Fruit fly (Drosophila melanogaster): ENCODE data around the gene CG14556.
A peak's percentile ranks its signal among the peaks of the same experiment; 100 is the strongest.

The CG14556 gene

dm6 chr3R:26172040-26172439, 45.6 kb downstream of the CG14556 start (continued):
- TF ChIP-seq Eip74EF (GFP tag; optimal IDR thresholded peaks at IDR 0.05) (no peak), CG11695 (GFP tag; IDR thresholded peaks at IDR 0.05) (no peak), CG17802 (tag; optimal IDR thresholded peaks at IDR 0.05) (peak; percentile 4), CG1792 (GFP tag; optimal IDR thresholded peaks at IDR 0.05) (peak; percentile 6), E2f1 (GFP tag; IDR thresholded peaks at IDR 0.05) (0 out of 2 replicates have a peak, but pooled peaks have one; percentile 41), zfh1 (GFP tag; IDR thresholded peaks at IDR 0.05) (no peak), ac (GFP tag; optimal IDR thresholded peaks at IDR 0.05) (no peak), sob (GFP tag; IDR thresholded peaks at IDR 0.05) (peak; percentile 60), bab2 (GFP tag; optimal IDR thresholded peaks at IDR 0.05) (peak; percentile 51), CG10147 (GFP tag; optimal IDR thresholded peaks at IDR 0.05) (peak; percentile 43), Mrtf (GFP tag; IDR thresholded peaks at IDR 0.05) (peak; percentile 30; the same call in 1 of the 3 replicates), Ravus (GFP tag; IDR thresholded peaks at IDR 0.05) (peak; percentile 12; the same call in 1 of the 2 replicates), twi (tag; optimal IDR thresholded peaks at IDR 0.05) (no peak)

All from whole organism, embryonic.